Fruit fly (Drosophila melanogaster) whole organism, prepupa: Measurements from ENCODE around the gene CG43750.

ENCODE experiments used
- Blimp-1 ChIP-seq: fragments of 200-800 bp; sonication (Bioruptor generic); optimal IDR thresholded peaks from 3 replicates; lab custom pipeline; 2017; ENCODE audit warnings: missing biosample characterization, missing genetic modification characterization, mild to moderate bottlenecking, moderate library complexity, missing genetic modification reagents
- CG8119 ChIP-seq: fragments of 200-800 bp; sonication (Bioruptor generic); IDR thresholded peaks from 3 replicates; pipeline ENCODE4 v1.3.6; 2022; ENCODE audit warnings: missing biosample characterization, missing genetic modification characterization
- Smox ChIP-seq: fragments of 200-800 bp; sonication (Bioruptor generic); optimal IDR thresholded peaks from 3 replicates; lab custom pipeline; 2016; ENCODE audit warnings: missing biosample characterization, missing genetic modification characterization
- Sox15 ChIP-seq: fragments of 200-800 bp; sonication (Bioruptor generic); optimal IDR thresholded peaks from 3 replicates; lab custom pipeline; 2016; ENCODE audit warnings: missing biosample characterization, missing genetic modification characterization
- acj6 ChIP-seq: fragments of 200-800 bp; sonication (Bioruptor generic); optimal IDR thresholded peaks from 3 replicates; lab custom pipeline; 2016; ENCODE audit warnings: missing biosample characterization, missing genetic modification characterization
- dac ChIP-seq: fragments of 200-800 bp; sonication (Bioruptor generic); optimal IDR thresholded peaks from 2 replicates; lab custom pipeline; 2017; ENCODE audit warnings: missing biosample characterization, mild to moderate bottlenecking, missing genetic modification characterization

dm6 chr2L:2417865-2418264 is 27.4 kb upstream of the CG43750 start, which contains the start of gene CG34448:
- TF ChIP-seq Blimp-1 (GFP tag; lab: Kevin White, UChicago) (no peak), CG8119 (GFP tag; lab: Robert Waterston, UW) (no peak), Smox (no peak), dac (GFP tag; lab: Kevin White, UChicago) (no peak), acj6 (no peak), Sox15 (GFP tag; lab: Kevin White, UChicago) (no peak)
